Fruit fly (Drosophila melanogaster): Measurements from ENCODE around the gene dsx.

- TF ChIP-seq CG3032 (tag; optimal IDR thresholded peaks at IDR 0.05) (no peak), CG6808 (GFP tag; optimal IDR thresholded peaks at IDR 0.05) (no peak), CG9139 (GFP tag; optimal IDR thresholded peaks at IDR 0.05) (no peak), CG6276 (GFP tag; optimal IDR thresholded peaks at IDR 0.05) (peak; percentile 8), Hr38 (GFP tag; optimal IDR thresholded peaks at IDR 0.05) (no peak), salr (GFP tag; optimal IDR thresholded peaks at IDR 0.05) (peak in 1 of 2 experiments; percentile 38), CG16779 (tag; optimal IDR thresholded peaks at IDR 0.05) (no peak), vri (GFP tag; optimal IDR thresholded peaks at IDR 0.05) (no peak), Hr39 (GFP tag; optimal IDR thresholded peaks at IDR 0.05) (no peak), Blimp-1 (GFP tag; optimal IDR thresholded peaks at IDR 0.05) (no peak), cyc (GFP tag; optimal IDR thresholded peaks at IDR 0.05) (no peak), fd85E (GFP tag; optimal IDR thresholded peaks at IDR 0.05) (no peak), ss (GFP tag; optimal IDR thresholded peaks at IDR 0.05) (no peak)
Observed at dm6 chr3R:7894586-7894985, 72.6 kb downstream of the dsx start.
